Worm (Caenorhabditis elegans) whole organism, late embryonic: Measurements from ENCODE around the gene syf-3.

Source experiments
- ama-1 ChIP-seq: fragments of 150-350 bp; optimal IDR thresholded peaks from 2 replicates; lab custom pipeline; 2014
- ceh-19 ChIP-seq: fragments of 200-800 bp; sonication (Bioruptor generic); optimal IDR thresholded peaks from 2 replicates; lab custom pipeline; 2018; ENCODE audit warnings: mild to moderate bottlenecking, missing genetic modification characterization, missing compliant biosample characterization
- ceh-30 ChIP-seq: fragments of 150-350 bp; optimal IDR thresholded peaks from 2 replicates; lab custom pipeline; 2014; ENCODE audit warnings: missing biosample characterization, missing genetic modification characterization
- ceh-34 ChIP-seq: sonication (generic microtip); optimal IDR thresholded peaks from 2 replicates; lab custom pipeline; 2016; ENCODE audit warnings: mild to moderate bottlenecking, missing genetic modification characterization, missing compliant biosample characterization
- dve-1 ChIP-seq: sonication (generic microtip); optimal IDR thresholded peaks from 2 replicates; lab custom pipeline; 2017; ENCODE audit warnings: antibody characterized with exemption, mild to moderate bottlenecking, missing genetic modification characterization, missing compliant biosample characterization
- hlh-15 ChIP-seq: sonication (generic microtip); optimal IDR thresholded peaks from 2 replicates; lab custom pipeline; 2016; ENCODE audit warnings: missing genetic modification characterization, missing compliant biosample characterization
- npax-4 ChIP-seq: sonication (generic microtip); optimal IDR thresholded peaks from 2 replicates; lab custom pipeline; 2016; ENCODE audit warnings: missing genetic modification characterization, missing compliant biosample characterization
- odd-2 ChIP-seq: sonication (generic microtip); optimal IDR thresholded peaks from 2 replicates; lab custom pipeline; 2017; ENCODE audit warnings: antibody characterized with exemption, mild to moderate bottlenecking, missing genetic modification characterization, missing compliant biosample characterization
- sox-2 ChIP-seq: fragments of 200-800 bp; sonication (Bioruptor generic); IDR thresholded peaks from 2 replicates; pipeline ENCODE4 v1.3.6; 2022; ENCODE audit warnings: missing genetic modification reagents, missing genetic modification characterization, missing compliant biosample characterization
- syd-9 ChIP-seq: sonication (generic microtip); optimal IDR thresholded peaks from 2 replicates; lab custom pipeline; 2016; ENCODE audit warnings: mild to moderate bottlenecking, missing genetic modification characterization, moderate library complexity, missing compliant biosample characterization
- unc-55 ChIP-seq: sonication (generic microtip); optimal IDR thresholded peaks from 2 replicates; lab custom pipeline; 2017; ENCODE audit warnings: missing biosample characterization, missing genetic modification reagents, missing genetic modification characterization

DNA sequence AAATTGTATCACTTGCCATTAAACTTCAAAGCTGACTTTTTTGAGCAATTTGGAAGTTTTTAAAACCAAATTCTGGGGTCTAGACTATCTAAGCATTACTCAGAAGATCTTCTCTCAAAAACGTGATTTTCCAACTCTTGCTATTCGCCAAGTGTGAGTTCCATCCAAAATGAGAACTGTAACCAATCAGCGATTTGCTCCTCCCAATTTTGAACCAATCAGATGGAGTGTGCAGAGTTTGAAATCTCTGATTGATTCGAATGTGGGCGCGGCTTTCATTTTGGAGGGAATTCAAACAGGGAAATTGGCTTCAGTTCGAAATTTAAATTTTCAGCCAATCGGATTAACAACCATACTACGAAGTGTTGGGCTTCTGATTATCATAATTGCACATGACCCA is 13.3 kb downstream of the syf-3 start:
- TF ChIP-seq ceh-34 (tag; lab: Kevin White, UChicago) (no peak), ceh-30 (tag; lab: Kevin White, UChicago) (no peak), npax-4 (tag; lab: Kevin White, UChicago) (no peak), odd-2 (no peak), syd-9 (tag; lab: Kevin White, UChicago) (no peak), sox-2 (no peak), dve-1 (no peak), hlh-15 (tag; lab: Kevin White, UChicago) (no peak), unc-55 (GFP tag; lab: Kevin White, UChicago) (no peak), ama-1 (lab: Kevin White, UChicago) (no peak), ceh-19 (GFP tag; lab: Kevin White, UChicago) (no peak)
